Fruit fly (Drosophila melanogaster): ENCODE data around the gene CG12818.
A peak's percentile ranks its signal among the peaks of the same experiment; 100 is the strongest.

Gene CG12818

DNA sequence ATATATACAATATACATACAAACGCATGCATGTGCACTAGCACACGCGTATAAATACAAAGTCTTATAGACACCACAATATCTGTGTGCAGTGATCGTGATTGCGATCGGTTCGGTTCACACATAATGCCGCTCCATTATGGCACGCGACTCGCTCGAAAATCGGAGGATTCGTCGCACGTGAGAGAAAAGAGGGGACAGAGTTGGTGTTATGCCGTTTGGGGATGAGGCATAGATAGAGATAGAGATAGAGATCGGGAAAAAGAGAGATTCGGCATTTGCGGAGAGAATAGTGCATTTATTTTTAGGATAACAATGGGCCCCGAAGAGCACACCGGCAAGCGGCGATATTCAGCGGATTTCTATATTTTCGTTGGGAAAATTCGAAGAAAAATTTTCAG is 47.2 kb upstream of the CG12818 start:
- no peak for TF ChIP-seq CG11902 (GFP tag; optimal IDR thresholded peaks at IDR 0.05)
- no peak for TF ChIP-seq Smox (GFP tag; optimal IDR thresholded peaks at IDR 0.05)
- TF ChIP-seq spab (GFP tag; optimal IDR thresholded peaks at IDR 0.05) = no peak
- no peak for TF ChIP-seq acj6 (GFP tag; optimal IDR thresholded peaks at IDR 0.05)
- no peak for TF ChIP-seq vri (GFP tag; optimal IDR thresholded peaks at IDR 0.05)
- TF ChIP-seq salr (GFP tag; optimal IDR thresholded peaks at IDR 0.05) = no peak
- no peak for TF ChIP-seq CG32006 (GFP tag; optimal IDR thresholded peaks at IDR 0.05)
- no peak for TF ChIP-seq CG8319 (GFP tag; optimal IDR thresholded peaks at IDR 0.05)
- no peak for TF ChIP-seq fd59A (GFP tag; optimal IDR thresholded peaks at IDR 0.05)
- no peak for TF ChIP-seq fd85E (GFP tag; optimal IDR thresholded peaks at IDR 0.05)
- no peak for TF ChIP-seq topi (GFP tag; optimal IDR thresholded peaks at IDR 0.05)
- no peak for TF ChIP-seq CG3919 (GFP tag; optimal IDR thresholded peaks at IDR 0.05)

DNA sequence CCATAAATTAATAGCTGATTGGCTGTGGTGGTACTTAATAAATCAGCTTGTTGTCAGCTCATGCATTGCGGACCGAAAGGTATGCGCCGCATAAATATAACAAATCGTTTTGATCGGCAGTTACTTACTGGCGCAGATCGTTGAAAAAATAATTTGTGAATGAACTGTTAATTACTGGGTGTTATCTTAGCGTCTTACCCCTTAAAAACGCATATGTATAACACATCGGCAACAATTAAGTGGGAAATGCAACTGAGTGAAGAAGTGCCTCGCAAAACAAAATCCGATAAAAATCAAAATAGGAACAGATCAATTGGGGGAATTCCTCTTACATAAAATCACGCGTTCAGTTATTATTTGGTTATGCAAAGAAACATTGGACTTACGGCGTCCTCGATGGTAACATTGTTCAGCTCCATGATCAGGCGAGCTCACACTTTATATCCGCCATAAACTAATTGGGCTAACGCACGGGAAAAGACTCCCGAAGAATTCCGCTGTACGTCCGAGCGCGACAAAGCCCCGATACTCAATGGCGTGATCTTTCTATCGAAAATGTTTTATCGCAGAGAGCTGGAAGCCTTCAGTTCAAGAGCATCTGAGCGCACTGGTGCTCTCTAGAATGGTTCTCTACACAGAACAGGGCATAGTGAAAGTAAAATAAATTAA is 20.2 kb upstream of the CG12818 start, which contains the start of gene CG6293:
TSS of gene CG6293 (minus strand) at position 538 of the 669 bp plus-strand sequence.
- no peak for TF ChIP-seq vri (GFP tag; optimal IDR thresholded peaks at IDR 0.05)
- no peak for TF ChIP-seq CG6854 (GFP tag; optimal IDR thresholded peaks at IDR 0.05)
- TF ChIP-seq spab (GFP tag; optimal IDR thresholded peaks at IDR 0.05) = no peak
- TF ChIP-seq acj6 (GFP tag; optimal IDR thresholded peaks at IDR 0.05) = no peak
- TF ChIP-seq salr (GFP tag; optimal IDR thresholded peaks at IDR 0.05) = no peak
- no peak for TF ChIP-seq achi (GFP tag; optimal IDR thresholded peaks at IDR 0.05)
- TF ChIP-seq Eip78C (GFP tag) = no peak
- no peak for TF ChIP-seq CG6792 (GFP tag; optimal IDR thresholded peaks at IDR 0.05)
- TF ChIP-seq CG16779 (tag; optimal IDR thresholded peaks at IDR 0.05) = no peak
- TF ChIP-seq ss (GFP tag; optimal IDR thresholded peaks at IDR 0.05) = no peak
- TF ChIP-seq Met (GFP tag; optimal IDR thresholded peaks at IDR 0.05) = no peak
- no peak for TF ChIP-seq net (GFP tag; optimal IDR thresholded peaks at IDR 0.05)
- TF ChIP-seq Gug (GFP tag; IDR thresholded peaks at IDR 0.05) = no peak
- TF ChIP-seq CG1621 (tag; optimal IDR thresholded peaks at IDR 0.05) = no peak
- no peak for TF ChIP-seq CG8119 (GFP tag; IDR thresholded peaks at IDR 0.05)
- TF ChIP-seq Ets21C (GFP tag; optimal IDR thresholded peaks at IDR 0.05) = no peak
- TF ChIP-seq CG32006 (GFP tag; optimal IDR thresholded peaks at IDR 0.05) = no peak
- TF ChIP-seq fd85E (GFP tag; optimal IDR thresholded peaks at IDR 0.05) = no peak

DNA sequence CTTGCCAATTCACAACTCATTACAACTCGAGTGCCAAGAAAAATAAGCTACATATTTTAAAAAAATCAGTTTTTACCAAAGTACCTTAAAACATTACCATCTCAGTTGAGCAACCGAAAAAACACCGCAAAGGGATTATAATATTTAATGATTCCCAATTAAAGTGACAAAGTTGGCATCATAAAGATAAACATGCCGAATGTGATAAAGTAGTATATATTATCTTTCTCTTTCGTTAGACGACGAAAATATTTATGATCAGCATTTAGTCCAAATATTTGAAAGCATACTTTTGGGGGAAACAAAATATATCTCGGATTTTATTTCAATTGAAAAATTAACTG is 19.7 kb upstream of the CG12818 start:
- TF ChIP-seq acj6 (GFP tag; optimal IDR thresholded peaks at IDR 0.05) (no peak), Eip78C (GFP tag) (no peak), Smox (GFP tag; optimal IDR thresholded peaks at IDR 0.05) (no peak), CG8119 (GFP tag; IDR thresholded peaks at IDR 0.05) (no peak), Lpt (GFP tag; optimal IDR thresholded peaks at IDR 0.05) (no peak), CG11902 (GFP tag; optimal IDR thresholded peaks at IDR 0.05) (no peak), salr (GFP tag; optimal IDR thresholded peaks at IDR 0.05) (no peak), Sox102F (GFP tag; optimal IDR thresholded peaks at IDR 0.05) (no peak), Hr39 (GFP tag; optimal IDR thresholded peaks at IDR 0.05) (no peak), net (GFP tag; optimal IDR thresholded peaks at IDR 0.05) (no peak), CG11294 (GFP tag; IDR thresholded peaks at IDR 0.05) (no peak), Blimp-1 (GFP tag; optimal IDR thresholded peaks at IDR 0.05) (no peak), cyc (GFP tag; optimal IDR thresholded peaks at IDR 0.05) (no peak), CG6792 (GFP tag; optimal IDR thresholded peaks at IDR 0.05) (no peak)

DNA sequence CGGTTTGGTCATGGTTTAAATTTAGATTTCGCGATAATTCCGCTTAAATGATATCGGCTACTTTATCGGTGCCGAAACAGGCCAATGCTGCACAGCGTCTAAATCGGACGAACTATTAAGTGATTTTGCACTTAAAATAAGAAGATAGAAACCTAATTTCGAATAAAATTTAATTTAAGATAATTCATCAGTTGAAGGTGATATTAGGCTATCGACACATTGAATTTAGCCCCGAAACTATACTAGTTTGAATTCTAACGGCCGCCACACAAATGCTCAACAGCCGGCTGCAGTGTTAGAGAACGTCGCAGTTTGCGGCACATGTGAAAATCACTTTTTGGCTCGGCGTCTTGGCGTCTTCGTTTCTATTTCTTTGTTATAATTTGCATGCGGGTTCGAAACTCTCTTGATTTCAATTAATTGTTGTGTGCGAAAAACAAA is 1.5 kb downstream of the CG12818 start, which contains the start of gene sle:
TSS of gene sle (plus strand) at position 293 of the 441 bp plus-strand sequence.
- TF ChIP-seq Hr38 (GFP tag; optimal IDR thresholded peaks at IDR 0.05) (no peak), OdsH (GFP tag; optimal IDR thresholded peaks at IDR 0.05) (no peak), Hr39 (GFP tag; optimal IDR thresholded peaks at IDR 0.05) (no peak), CG6808 (GFP tag; optimal IDR thresholded peaks at IDR 0.05) (peak; percentile 88), Ets21C (GFP tag; optimal IDR thresholded peaks at IDR 0.05) (no peak), fkh (GFP tag; optimal IDR thresholded peaks at IDR 0.05) (no peak), CG31627 (GFP tag; optimal IDR thresholded peaks at IDR 0.05) (peak; percentile 68), CG15336 (GFP tag; IDR thresholded peaks at IDR 0.05) (no peak), Sox15 (GFP tag; optimal IDR thresholded peaks at IDR 0.05) (no peak), eg (GFP tag; IDR thresholded peaks at IDR 0.05) (no peak), CG10631 (GFP tag; optimal IDR thresholded peaks at IDR 0.05) (no peak), spab (GFP tag; optimal IDR thresholded peaks at IDR 0.05) (no peak), CG3919 (GFP tag; optimal IDR thresholded peaks at IDR 0.05) (no peak), svp (GFP tag) (no peak), CG6854 (GFP tag; optimal IDR thresholded peaks at IDR 0.05) (peak; percentile 26), dac (GFP tag; optimal IDR thresholded peaks at IDR 0.05) (no peak), topi (GFP tag; optimal IDR thresholded peaks at IDR 0.05) (peak; percentile 67), CG8119 (GFP tag; IDR thresholded peaks at IDR 0.05) (no peak), Smox (GFP tag; optimal IDR thresholded peaks at IDR 0.05) (no peak), fd59A (GFP tag; optimal IDR thresholded peaks at IDR 0.05) (no peak), CG4318 (GFP tag; optimal IDR thresholded peaks at IDR 0.05) (no peak), fd85E (GFP tag; optimal IDR thresholded peaks at IDR 0.05) (no peak), CG16779 (tag; optimal IDR thresholded peaks at IDR 0.05) (no peak), Ets96B (tag; optimal IDR thresholded peaks at IDR 0.05) (peak; percentile 4), Lpt (GFP tag; optimal IDR thresholded peaks at IDR 0.05) (peak; percentile 1), Met (GFP tag; optimal IDR thresholded peaks at IDR 0.05) (no peak)
